Fruit fly (Drosophila melanogaster) whole organism, embryonic: Measurements from ENCODE around the gene ova.

Experiments used
- Antp ChIP-seq: fragments of 200-800 bp; sonication (Bioruptor generic); optimal IDR thresholded peaks from 3 replicates; lab custom pipeline; 2016; ENCODE audit warnings: missing biosample characterization, missing genetic modification characterization
- CG10267 ChIP-seq: fragments of 200-800 bp; sonication (Bioruptor generic); optimal IDR thresholded peaks from 2 replicates; lab custom pipeline; 2018; ENCODE audit warnings: missing biosample characterization, mild to moderate bottlenecking, missing genetic modification characterization, moderate library complexity
- CG10462 ChIP-seq: fragments of 200-800 bp; sonication (Bioruptor generic); optimal IDR thresholded peaks from 2 replicates; lab custom pipeline; 2016; ENCODE audit warnings: missing biosample characterization, missing genetic modification characterization
- CG11247 ChIP-seq: fragments of 200-800 bp; sonication (Bioruptor generic); IDR thresholded peaks from 2 replicates; pipeline ENCODE4 v1.3.6; 2022; ENCODE audit warnings: missing biosample characterization, missing genetic modification characterization
- CG11504 ChIP-seq: fragments of 200-800 bp; sonication (Bioruptor generic); optimal IDR thresholded peaks from 3 replicates; lab custom pipeline; 2019; ENCODE audit warnings: missing biosample characterization, mild to moderate bottlenecking, missing genetic modification characterization, moderate library complexity
- CG11696 ChIP-seq: fragments of 200-800 bp; sonication (Bioruptor generic); IDR thresholded peaks from 2 replicates; pipeline ENCODE4 v1.3.6; 2022; ENCODE audit warnings: missing biosample characterization, missing genetic modification characterization
- CG13894 ChIP-seq: fragments of 200-800 bp; sonication (Bioruptor generic); optimal IDR thresholded peaks from 3 replicates; lab custom pipeline; 2018; ENCODE audit warnings: missing biosample characterization, mild to moderate bottlenecking, missing genetic modification characterization, moderate library complexity
- CG14860 ChIP-seq: fragments of 200-800 bp; sonication (Bioruptor generic); IDR thresholded peaks from 3 replicates; pipeline ENCODE4 v1.3.6; 2022; ENCODE audit warnings: missing biosample characterization, missing genetic modification characterization; ENCODE audit not compliant: partially characterized antibody
- CG15601 ChIP-seq: fragments of 200-800 bp; sonication (Bioruptor generic); optimal IDR thresholded peaks from 3 replicates; lab custom pipeline; 2019; ENCODE audit warnings: missing biosample characterization, mild to moderate bottlenecking, missing genetic modification characterization, moderate library complexity
- CG16779 ChIP-seq: fragments of 200-800 bp; sonication (Bioruptor generic); IDR thresholded peaks from 2 replicates; pipeline ENCODE4 v1.3.6; 2022; ENCODE audit warnings: missing biosample characterization, missing genetic modification characterization
- CG32767 ChIP-seq: fragments of 200-800 bp; sonication (Bioruptor generic); IDR thresholded peaks from 2 replicates; pipeline ENCODE4 v1.3.6; 2022; ENCODE audit warnings: missing biosample characterization, missing genetic modification characterization
- CG33557 ChIP-seq: fragments of 200-800 bp; sonication (Bioruptor generic); optimal IDR thresholded peaks from 2 replicates; lab custom pipeline; 2019; ENCODE audit warnings: missing biosample characterization, mild to moderate bottlenecking, missing genetic modification characterization, moderate library complexity
- CG34224 ChIP-seq: fragments of 200-800 bp; sonication (Bioruptor generic); IDR thresholded peaks from 3 replicates; pipeline ENCODE4 v1.3.6; 2022; ENCODE audit warnings: missing biosample characterization, missing genetic modification characterization; ENCODE audit not compliant: partially characterized antibody
- CG34376 ChIP-seq: fragments of 200-800 bp; sonication (Bioruptor generic); optimal IDR thresholded peaks from 2 replicates; lab custom pipeline; 2018; ENCODE audit warnings: missing biosample characterization, mild to moderate bottlenecking, missing genetic modification characterization
- CG3838 ChIP-seq: fragments of 200-800 bp; sonication (Bioruptor generic); optimal IDR thresholded peaks from 3 replicates; lab custom pipeline; 2016; ENCODE audit warnings: missing biosample characterization, missing genetic modification characterization
- CG4360 ChIP-seq: fragments of 200-800 bp; sonication (Bioruptor generic); IDR thresholded peaks from 2 replicates; pipeline ENCODE4 v1.3.6; 2022; ENCODE audit warnings: missing biosample characterization, missing genetic modification characterization
- CG6689 ChIP-seq: fragments of 200-800 bp; sonication (Bioruptor generic); IDR thresholded peaks from 2 replicates; pipeline ENCODE4 v1.3.6; 2022; ENCODE audit warnings: missing biosample characterization, missing genetic modification characterization
- CG7987 ChIP-seq: fragments of 200-800 bp; sonication (Bioruptor generic); optimal IDR thresholded peaks from 2 replicates; lab custom pipeline; 2018; ENCODE audit warnings: missing biosample characterization, mild to moderate bottlenecking, missing genetic modification characterization, moderate library complexity
- CG8478 ChIP-seq: fragments of >200 bp; optimal IDR thresholded peaks from 2 replicates; lab custom pipeline; 2018
- CG9215 ChIP-seq: fragments of 200-800 bp; sonication (Bioruptor generic); IDR thresholded peaks from 2 replicates; pipeline ENCODE4 v1.3.6; 2022; ENCODE audit warnings: missing biosample characterization, missing genetic modification characterization
- CG9817 ChIP-seq: fragments of 200-800 bp; sonication (Bioruptor generic); optimal IDR thresholded peaks from 2 replicates; lab custom pipeline; 2018; ENCODE audit warnings: missing biosample characterization, mild to moderate bottlenecking, missing genetic modification characterization, moderate library complexity
- D19B ChIP-seq: fragments of 200-800 bp; sonication (Bioruptor generic); optimal IDR thresholded peaks from 2 replicates; lab custom pipeline; 2017; ENCODE audit warnings: missing biosample characterization, mild to moderate bottlenecking, missing genetic modification characterization
- Dll ChIP-seq: fragments of 200-800 bp; sonication (Bioruptor generic); IDR thresholded peaks from 4 replicates; pipeline ENCODE4 v1.3.6; 2022; ENCODE audit warnings: missing biosample characterization, missing genetic modification characterization; ENCODE audit not compliant: partially characterized antibody
- Doc2 ChIP-seq: fragments of 200-800 bp; sonication (Bioruptor generic); IDR thresholded peaks from 2 replicates; pipeline ENCODE4 v1.3.6; 2022; ENCODE audit warnings: missing biosample characterization, missing genetic modification characterization
- Hsf ChIP-seq: fragments of 200-800 bp; sonication (Bioruptor generic); optimal IDR thresholded peaks from 3 replicates; lab custom pipeline; 2016; ENCODE audit warnings: missing biosample characterization, missing genetic modification characterization
- Jarid2 ChIP-seq: fragments of 200-800 bp; sonication (Bioruptor generic); optimal IDR thresholded peaks from 3 replicates; lab custom pipeline; 2017; ENCODE audit warnings: mild to moderate bottlenecking, missing biosample characterization, missing genetic modification reagents, missing genetic modification characterization
- MESR4 ChIP-seq: fragments of 200-800 bp; sonication (Bioruptor generic); optimal IDR thresholded peaks from 2 replicates; lab custom pipeline; 2018; ENCODE audit warnings: missing biosample characterization, mild to moderate bottlenecking, missing genetic modification characterization, moderate library complexity
- Stat92E ChIP-seq, 3 experiments: fragments of >200 bp in 2 of 3; fragments of 200-800 bp in 1 of 3; sonication (Bioruptor generic) in 1 of 3; optimal IDR thresholded peaks; 2 replicates each; lab custom pipeline; 2017 to 2019; ENCODE audit warnings: missing biosample characterization in 3 of 3, missing genetic modification characterization in 3 of 3, mild to moderate bottlenecking in 1 of 3, moderate library complexity in 1 of 3
- TFAM ChIP-seq: fragments of 200-800 bp; sonication (Bioruptor generic); optimal IDR thresholded peaks from 2 replicates; lab custom pipeline; 2017; ENCODE audit warnings: missing biosample characterization, missing genetic modification characterization, inconsistent platforms
- Trl ChIP-seq, 3 experiments: fragments of >200 bp in 2 of 3; fragments of 200-800 bp in 1 of 3; sonication (Bioruptor generic) in 1 of 3; optimal IDR thresholded peaks; 2 replicates in 1 of 3; 3 replicates in 2 of 3; lab custom pipeline; 2016 to 2017; ENCODE audit warnings: missing biosample characterization in 1 of 3, missing genetic modification characterization in 1 of 3
- amos ChIP-seq: fragments of 200-800 bp; sonication (Bioruptor generic); IDR thresholded peaks from 2 replicates; pipeline ENCODE4 v1.3.6; 2022; ENCODE audit warnings: missing biosample characterization, missing genetic modification characterization; ENCODE audit not compliant: partially characterized antibody
- ap ChIP-seq: fragments of 200-800 bp; sonication (Bioruptor generic); IDR thresholded peaks from 2 replicates; pipeline ENCODE4 v1.3.6; 2022; ENCODE audit warnings: missing biosample characterization, missing genetic modification characterization
- cg ChIP-seq: fragments of 200-800 bp; sonication (Bioruptor generic); optimal IDR thresholded peaks from 3 replicates; lab custom pipeline; 2019; ENCODE audit warnings: missing biosample characterization, mild to moderate bottlenecking, missing genetic modification characterization, moderate library complexity
- dmrt11E ChIP-seq: fragments of 200-800 bp; sonication (Bioruptor generic); optimal IDR thresholded peaks from 3 replicates; lab custom pipeline; 2018; ENCODE audit warnings: missing biosample characterization, mild to moderate bottlenecking, missing genetic modification characterization, moderate library complexity
- eve ChIP-seq, 2 experiments: fragments of >200 bp; optimal IDR thresholded peaks; 2 replicates each; lab custom pipeline; 2017; ENCODE audit warnings: missing biosample characterization in 2 of 2, missing genetic modification characterization in 2 of 2
- klu ChIP-seq: fragments of 200-800 bp; sonication (Bioruptor generic); IDR thresholded peaks from 2 replicates; pipeline ENCODE4 v1.3.6; 2022; ENCODE audit warnings: missing biosample characterization, missing genetic modification characterization
- lbe ChIP-seq: fragments of 200-800 bp; sonication (Bioruptor generic); optimal IDR thresholded peaks from 2 replicates; lab custom pipeline; 2016; ENCODE audit warnings: missing biosample characterization, mild to moderate bottlenecking, missing genetic modification characterization
- nerfin-1 ChIP-seq: fragments of 200-800 bp; sonication (Bioruptor generic); optimal IDR thresholded peaks from 3 replicates; lab custom pipeline; 2019; ENCODE audit warnings: missing biosample characterization, mild to moderate bottlenecking, missing genetic modification characterization, moderate library complexity
- nerfin-2 ChIP-seq: fragments of 200-800 bp; sonication (Bioruptor generic); IDR thresholded peaks from 2 replicates; pipeline ENCODE4 v1.3.6; 2022; ENCODE audit warnings: missing biosample characterization, missing genetic modification characterization; ENCODE audit not compliant: partially characterized antibody
- org-1 ChIP-seq: fragments of 200-800 bp; sonication (Bioruptor generic); optimal IDR thresholded peaks from 2 replicates; lab custom pipeline; 2017; ENCODE audit warnings: missing biosample characterization, missing genetic modification characterization
- pum ChIP-seq: fragments of 200-800 bp; sonication (Bioruptor generic); optimal IDR thresholded peaks from 2 replicates; lab custom pipeline; 2016; ENCODE audit warnings: missing biosample characterization, missing genetic modification characterization
- scrt ChIP-seq: fragments of 200-800 bp; sonication (Bioruptor generic); optimal IDR thresholded peaks from 2 replicates; lab custom pipeline; 2018; ENCODE audit warnings: missing biosample characterization, mild to moderate bottlenecking, missing genetic modification characterization, moderate library complexity
- sens ChIP-seq: fragments of 200-800 bp; sonication (Bioruptor generic); peaks from one replicate; lab custom pipeline; 2016; ENCODE audit warnings: missing biosample characterization, missing genetic modification characterization
- slp2 ChIP-seq: fragments of 200-800 bp; sonication (Bioruptor generic); optimal IDR thresholded peaks from 2 replicates; lab custom pipeline; 2016; ENCODE audit warnings: missing biosample characterization, missing genetic modification characterization
- stwl ChIP-seq: fragments of 200-800 bp; sonication (Bioruptor generic); optimal IDR thresholded peaks from 3 replicates; lab custom pipeline; 2018; ENCODE audit warnings: missing biosample characterization, mild to moderate bottlenecking, missing genetic modification characterization, moderate library complexity
- toy ChIP-seq: fragments of 200-800 bp; sonication (Bioruptor generic); IDR thresholded peaks from 2 replicates; pipeline ENCODE4 v1.3.6; 2022; ENCODE audit warnings: missing biosample characterization, missing genetic modification characterization
- ttk ChIP-seq: fragments of 200-800 bp; sonication (Bioruptor generic); IDR thresholded peaks from 2 replicates; pipeline ENCODE4 v2.1.2; 2022; ENCODE audit warnings: missing biosample characterization, missing genetic modification characterization

The ova gene

dm6 chr2L:10226724-10227407, 4.6 kb downstream of the ova start, which contains the start of gene CG5708 (continued):
- TF ChIP-seq Antp (no peak), CG11696 (GFP tag; lab: Robert Waterston, UW) (no peak), ap (GFP tag; lab: Robert Waterston, UW) (no peak), CG3838 (no peak), toy (no peak), CG8478 (lab: Kevin White, UChicago) (no peak), CG13894 (no peak), ttk (no peak), dmrt11E (no peak), org-1 (GFP tag; lab: Kevin White, UChicago) (no peak), Trl (optimal IDR thresholded peaks at IDR 0.05; lab: Kevin White, UChicago) (no peak), Trl (GFP tag; optimal IDR thresholded peaks at IDR 0.05; lab: Kevin White, UChicago) (no peak), CG4360 (no peak), CG14860 (no peak)

- TF ChIP-seq nerfin-1, result peak; percentile 42
- TF ChIP-seq lbe (GFP tag; lab: Kevin White, UChicago), result peak; percentile 16
- no peak for TF ChIP-seq CG6689
- TF ChIP-seq amos (GFP tag; lab: Robert Waterston, UW), result no peak
- TF ChIP-seq CG16779 (GFP tag; lab: Robert Waterston, UW), result no peak
- TF ChIP-seq Doc2 (GFP tag; lab: Robert Waterston, UW), result no peak
- TF ChIP-seq CG10267 (tag; lab: Kevin White, UChicago), result no peak
- TF ChIP-seq MESR4 (GFP tag; lab: Kevin White, UChicago), result peak; percentile 67
- no peak for TF ChIP-seq slp2 (GFP tag; lab: Kevin White, UChicago)
- TF ChIP-seq eve (GFP tag; optimal IDR thresholded peaks at IDR 0.05; lab: Kevin White, UChicago), result peak in 1 of 2 experiments; percentile 81
- TF ChIP-seq CG34376, result peak; percentile 10
- TF ChIP-seq CG32767, result 0 out of 2 replicates have a peak, but pooled peaks have one; percentile 25
- TF ChIP-seq sens (GFP tag; lab: Kevin White, UChicago), result peak; percentile 14
- TF ChIP-seq cg, result peak; percentile 72
- no peak for TF ChIP-seq CG9215
Measured at dm6 chr2L:10226213-10226723, 5.2 kb downstream of the ova start.

dm6 chr2L:10222550-10223231, 8.8 kb downstream of the ova start, which contains the start of gene Bcs1:
Bcs1 (plus strand) TSS chr2L:10222657.
- TF ChIP-seq stwl (tag; lab: Kevin White, UChicago), result peak; percentile 24
- TF ChIP-seq pum, result no peak
- TF ChIP-seq CG11247 (GFP tag; lab: Robert Waterston, UW), result no peak
- no peak for TF ChIP-seq Stat92E (GFP tag; optimal IDR thresholded peaks at IDR 0.05; lab: Kevin White, UChicago)
- no peak for TF ChIP-seq CG34224 (GFP tag; lab: Robert Waterston, UW)
- no peak for TF ChIP-seq CG10462 (GFP tag; lab: Kevin White, UChicago)
- TF ChIP-seq scrt (GFP tag; lab: Kevin White, UChicago), result peak; percentile 15
- no peak for TF ChIP-seq D19B (GFP tag; lab: Kevin White, UChicago)
- TF ChIP-seq CG15601 (tag; lab: Kevin White, UChicago), result peak; percentile 15
- TF ChIP-seq klu (GFP tag; lab: Robert Waterston, UW), result no peak
- no peak for TF ChIP-seq CG11504
- TF ChIP-seq Jarid2 (GFP tag; lab: Kevin White, UChicago), result no peak
- no peak for TF ChIP-seq Hsf
- TF ChIP-seq CG7987 (GFP tag; lab: Kevin White, UChicago), result no peak
- no peak for TF ChIP-seq CG33557 (GFP tag; lab: Kevin White, UChicago)
- TF ChIP-seq Dll, result no peak
- no peak for TF ChIP-seq nerfin-2 (GFP tag; lab: Robert Waterston, UW)
- TF ChIP-seq CG9817, result no peak
- TF ChIP-seq CG8478 (lab: Kevin White, UChicago), result no peak
- TF ChIP-seq TFAM (GFP tag; lab: Kevin White, UChicago), result no peak
